Worm (Caenorhabditis elegans): Measurements from ENCODE around the gene chdh-1.

- TF ChIP-seq zip-5 (tag; optimal IDR thresholded peaks at IDR 0.05), result no peak
- TF ChIP-seq nhr-11 (tag; optimal IDR thresholded peaks at IDR 0.05), result no peak
- no peak for TF ChIP-seq unc-55 (GFP tag; optimal IDR thresholded peaks at IDR 0.05)
- no peak for TF ChIP-seq fkh-6 (tag; optimal IDR thresholded peaks at IDR 0.05)
- TF ChIP-seq ama-1 (optimal IDR thresholded peaks at IDR 0.05), result no peak
- TF ChIP-seq unc-3 (GFP tag; conservative IDR thresholded peaks at IDR 0.05), result no peak
- no peak for TF ChIP-seq unc-3 (tag; optimal IDR thresholded peaks at IDR 0.05)
- no peak for TF ChIP-seq pha-4 (tag; optimal IDR thresholded peaks at IDR 0.05)
- TF ChIP-seq ceh-14 (tag; optimal IDR thresholded peaks at IDR 0.05), result no peak
- TF ChIP-seq ceh-9 (tag; optimal IDR thresholded peaks at IDR 0.05), result no peak
- TF ChIP-seq odd-2 (tag; optimal IDR thresholded peaks at IDR 0.05), result no peak
- TF ChIP-seq Y22D7AL.16 (tag; optimal IDR thresholded peaks at IDR 0.05), result no peak
These were observed 2.9 kb downstream of the chdh-1 start, which contains the start of gene C34C6.10 for ce11 chrII:8695783-8696182.

All from whole organism, late embryonic.